Fruit fly (Drosophila melanogaster) whole organism, embryonic: Measurements from ENCODE around the gene nuf.

Experiments used
- Ada2b ChIP-seq: fragments of 200-800 bp; sonication (Bioruptor generic); IDR thresholded peaks from 2 replicates; pipeline ENCODE4 v1.3.6; 2022; ENCODE audit warnings: missing biosample characterization, missing genetic modification characterization
- Awh ChIP-seq: fragments of 200-800 bp; sonication (Bioruptor generic); IDR thresholded peaks from 2 replicates; pipeline ENCODE4, ENCODE4 v1.3.6; 2022; ENCODE audit warnings: missing biosample characterization, missing genetic modification characterization
- CG10321 ChIP-seq: fragments of 200-800 bp; sonication (Bioruptor generic); IDR thresholded peaks from 2 replicates; pipeline ENCODE4 v1.3.6; 2022; ENCODE audit warnings: missing biosample characterization, missing genetic modification characterization
- CG10654 ChIP-seq: fragments of 200-800 bp; sonication (Bioruptor generic); optimal IDR thresholded peaks from 2 replicates; lab custom pipeline; 2016; ENCODE audit warnings: missing biosample characterization, missing genetic modification characterization
- CG14050 ChIP-seq: fragments of 200-800 bp; sonication (Bioruptor generic); IDR thresholded peaks from 3 replicates; pipeline ENCODE4 v1.3.6; 2022; ENCODE audit warnings: missing biosample characterization, missing genetic modification characterization
- CG14441 ChIP-seq: fragments of 200-800 bp; sonication (Bioruptor generic); IDR thresholded peaks from 2 replicates; pipeline ENCODE4 v1.3.6; 2022; ENCODE audit warnings: missing biosample characterization, missing genetic modification characterization
- CG1529 ChIP-seq: fragments of 200-800 bp; sonication (Bioruptor generic); optimal IDR thresholded peaks from 3 replicates; lab custom pipeline; 2018; ENCODE audit warnings: missing biosample characterization, missing genetic modification characterization
- CG1602 ChIP-seq: fragments of 200-800 bp; sonication (Bioruptor generic); optimal IDR thresholded peaks from 3 replicates; lab custom pipeline; 2016; ENCODE audit warnings: missing biosample characterization, missing genetic modification characterization
- CG16815 ChIP-seq: fragments of 200-800 bp; sonication (Bioruptor generic); optimal IDR thresholded peaks from 3 replicates; lab custom pipeline; 2017; ENCODE audit warnings: missing biosample characterization, mild to moderate bottlenecking, missing genetic modification characterization
- CG17612 ChIP-seq: fragments of 200-800 bp; sonication (Bioruptor generic); IDR thresholded peaks from 2 replicates; pipeline ENCODE4 v1.3.6; 2022; ENCODE audit warnings: missing biosample characterization, missing genetic modification characterization
- CG6813 ChIP-seq: fragments of 200-800 bp; sonication (Bioruptor generic); optimal IDR thresholded peaks from 2 replicates; lab custom pipeline; 2017; ENCODE audit warnings: missing biosample characterization, missing genetic modification characterization, mild to moderate bottlenecking, moderate library complexity, missing genetic modification reagents
- CG8281 ChIP-seq: fragments of 200-800 bp; sonication (Bioruptor generic); optimal IDR thresholded peaks from 2 replicates; lab custom pipeline; 2018; ENCODE audit warnings: missing biosample characterization, mild to moderate bottlenecking, missing genetic modification characterization, moderate library complexity
- CG8944 ChIP-seq: fragments of 200-800 bp; sonication (Bioruptor generic); optimal IDR thresholded peaks from 3 replicates; lab custom pipeline; 2016; ENCODE audit warnings: missing biosample characterization, missing genetic modification characterization
- D ChIP-seq, 2 experiments: fragments of 200-800 bp in 1 of 2; fragments of >200 bp in 1 of 2; sonication (Bioruptor generic) in 1 of 2; optimal IDR thresholded peaks; 2 replicates in 1 of 2; 3 replicates in 1 of 2; lab custom pipeline; 2017; ENCODE audit warnings: mild to moderate bottlenecking in 1 of 2, missing biosample characterization in 1 of 2, missing genetic modification characterization in 1 of 2, missing genetic modification reagents in 1 of 2
- Dek ChIP-seq: fragments of 200-800 bp; sonication (Bioruptor generic); optimal IDR thresholded peaks from 3 replicates; lab custom pipeline; 2019; ENCODE audit warnings: missing biosample characterization, mild to moderate bottlenecking, missing genetic modification characterization, moderate library complexity
- HmgD ChIP-seq: fragments of 200-800 bp; sonication (Bioruptor generic); optimal IDR thresholded peaks from 3 replicates; lab custom pipeline; 2016; ENCODE audit warnings: missing biosample characterization, missing genetic modification characterization
- Hsf ChIP-seq: fragments of 200-800 bp; sonication (Bioruptor generic); optimal IDR thresholded peaks from 3 replicates; lab custom pipeline; 2016; ENCODE audit warnings: missing biosample characterization, missing genetic modification characterization
- Jarid2 ChIP-seq: fragments of 200-800 bp; sonication (Bioruptor generic); optimal IDR thresholded peaks from 3 replicates; lab custom pipeline; 2017; ENCODE audit warnings: mild to moderate bottlenecking, missing biosample characterization, missing genetic modification reagents, missing genetic modification characterization
- Kr ChIP-seq: fragments of 200-800 bp; sonication (Bioruptor generic); optimal IDR thresholded peaks from 2 replicates; lab custom pipeline; 2017; ENCODE audit warnings: missing biosample characterization, mild to moderate bottlenecking, missing genetic modification characterization
- MESR4 ChIP-seq: fragments of 200-800 bp; sonication (Bioruptor generic); optimal IDR thresholded peaks from 2 replicates; lab custom pipeline; 2018; ENCODE audit warnings: missing biosample characterization, mild to moderate bottlenecking, missing genetic modification characterization, moderate library complexity
- NC2α ChIP-seq: fragments of 200-800 bp; sonication (Bioruptor generic); optimal IDR thresholded peaks from 2 replicates; lab custom pipeline; 2016; ENCODE audit warnings: missing biosample characterization, missing genetic modification characterization
- Oli ChIP-seq: fragments of 200-800 bp; sonication (Bioruptor generic); optimal IDR thresholded peaks from 2 replicates; lab custom pipeline; 2018; ENCODE audit warnings: missing biosample characterization, mild to moderate bottlenecking, missing genetic modification characterization, moderate library complexity
- ase ChIP-seq: fragments of 200-800 bp; sonication (Bioruptor generic); IDR thresholded peaks from 3 replicates; pipeline ENCODE4 v1.3.6; 2022; ENCODE audit warnings: missing biosample characterization, missing genetic modification characterization
- btn ChIP-seq: fragments of 200-800 bp; sonication (Bioruptor generic); optimal IDR thresholded peaks from 2 replicates; lab custom pipeline; 2016; ENCODE audit warnings: missing biosample characterization, missing genetic modification characterization
- chm ChIP-seq: fragments of 200-800 bp; sonication (Bioruptor generic); IDR thresholded peaks from 2 replicates; pipeline ENCODE4 v1.3.6; 2022; ENCODE audit warnings: missing biosample characterization, missing genetic modification characterization
- corto ChIP-seq: fragments of 200-800 bp; sonication (Bioruptor generic); optimal IDR thresholded peaks from 2 replicates; lab custom pipeline; 2016; ENCODE audit warnings: missing biosample characterization, mild to moderate bottlenecking, missing genetic modification characterization, moderate library complexity
- cwo ChIP-seq: fragments of 200-800 bp; sonication (Bioruptor generic); optimal IDR thresholded peaks from 3 replicates; lab custom pipeline; 2017; ENCODE audit warnings: missing biosample characterization, missing genetic modification characterization, mild to moderate bottlenecking, moderate library complexity, missing genetic modification reagents
- danr ChIP-seq: fragments of 200-800 bp; sonication (Bioruptor generic); IDR thresholded peaks from 2 replicates; pipeline ENCODE4 v1.3.6; 2022; ENCODE audit warnings: missing biosample characterization, missing genetic modification characterization
- esg ChIP-seq: fragments of 200-800 bp; sonication (Bioruptor generic); conservative IDR thresholded peaks from 2 replicates; pipeline ENCODE4 v1.3.6; 2022; ENCODE audit warnings: missing biosample characterization, missing genetic modification characterization
- eyg ChIP-seq: fragments of 200-800 bp; sonication (Bioruptor generic); optimal IDR thresholded peaks from 3 replicates; lab custom pipeline; 2016; ENCODE audit warnings: missing biosample characterization, missing genetic modification characterization
- hbn ChIP-seq: fragments of 200-800 bp; sonication (Bioruptor generic); IDR thresholded peaks from 2 replicates; pipeline ENCODE4 v1.3.6; 2022; ENCODE audit warnings: missing biosample characterization, missing genetic modification characterization; ENCODE audit not compliant: partially characterized antibody
- hth ChIP-seq: fragments of >200 bp; optimal IDR thresholded peaks from 2 replicates; lab custom pipeline; 2017; ENCODE audit warnings: inconsistent platforms
- knrl ChIP-seq: fragments of 200-800 bp; sonication (Bioruptor generic); IDR thresholded peaks from 3 replicates; pipeline ENCODE4 v1.3.6; 2022; ENCODE audit warnings: missing biosample characterization, missing genetic modification characterization; ENCODE audit not compliant: partially characterized antibody
- mam ChIP-seq: fragments of 200-800 bp; sonication (Bioruptor generic); optimal IDR thresholded peaks from 3 replicates; lab custom pipeline; 2016; ENCODE audit warnings: missing biosample characterization, missing genetic modification characterization
- mirr ChIP-seq: fragments of 200-800 bp; sonication (Bioruptor generic); optimal IDR thresholded peaks from 3 replicates; lab custom pipeline; 2018; ENCODE audit warnings: missing biosample characterization, mild to moderate bottlenecking, missing genetic modification characterization
- nerfin-2 ChIP-seq: fragments of 200-800 bp; sonication (Bioruptor generic); IDR thresholded peaks from 2 replicates; pipeline ENCODE4 v1.3.6; 2022; ENCODE audit warnings: missing biosample characterization, missing genetic modification characterization; ENCODE audit not compliant: partially characterized antibody
- nmo ChIP-seq: fragments of 200-800 bp; sonication (Bioruptor generic); optimal IDR thresholded peaks from 2 replicates; lab custom pipeline; 2018; ENCODE audit warnings: missing biosample characterization, mild to moderate bottlenecking, missing genetic modification characterization, moderate library complexity
- pb ChIP-seq: fragments of 200-800 bp; sonication (Bioruptor generic); optimal IDR thresholded peaks from 3 replicates; lab custom pipeline; 2016; ENCODE audit warnings: missing biosample characterization, missing genetic modification characterization
- ranshi ChIP-seq: fragments of 200-800 bp; sonication (Bioruptor generic); IDR thresholded peaks from 2 replicates; pipeline ENCODE4 v1.3.6; 2022; ENCODE audit warnings: missing biosample characterization, missing genetic modification characterization
- sna ChIP-seq: fragments of 200-800 bp; sonication (Bioruptor generic); IDR thresholded peaks from 2 replicates; pipeline ENCODE4 v1.3.6; 2022; ENCODE audit warnings: missing biosample characterization, missing genetic modification characterization; ENCODE audit not compliant: partially characterized antibody
- ssp ChIP-seq: fragments of 200-800 bp; sonication (Bioruptor generic); IDR thresholded peaks from 2 replicates; pipeline ENCODE4 v1.3.6; 2022; ENCODE audit warnings: missing biosample characterization, missing genetic modification characterization
- stc ChIP-seq: fragments of 200-800 bp; sonication (Bioruptor generic); IDR thresholded peaks from 2 replicates; pipeline ENCODE4 v1.3.6; 2022; ENCODE audit warnings: missing biosample characterization, missing genetic modification characterization
- sug ChIP-seq: fragments of 200-800 bp; optimal IDR thresholded peaks from 2 replicates; lab custom pipeline; 2019; ENCODE audit warnings: missing biosample characterization, mild to moderate bottlenecking, missing genetic modification characterization, moderate library complexity
- trem ChIP-seq: fragments of 200-800 bp; optimal IDR thresholded peaks from 3 replicates; lab custom pipeline; 2019; ENCODE audit warnings: missing biosample characterization, mild to moderate bottlenecking, missing genetic modification characterization, moderate library complexity
- vvl ChIP-seq: fragments of 200-800 bp; sonication (Bioruptor generic); IDR thresholded peaks from 2 replicates; pipeline ENCODE4 v1.3.6; 2022; ENCODE audit warnings: missing biosample characterization, missing genetic modification characterization
- wdn ChIP-seq: fragments of 200-800 bp; sonication (Bioruptor generic); IDR thresholded peaks from 2 replicates; pipeline ENCODE4 v1.3.6; 2022; ENCODE audit warnings: missing biosample characterization, missing genetic modification characterization
- yki ChIP-seq: fragments of >200 bp; optimal IDR thresholded peaks from 3 replicates; lab custom pipeline; 2018
- zen ChIP-seq: fragments of 200-800 bp; sonication (Bioruptor generic); optimal IDR thresholded peaks from 3 replicates; lab custom pipeline; 2018; ENCODE audit warnings: missing biosample characterization, mild to moderate bottlenecking, missing genetic modification characterization, moderate library complexity

The nuf gene

dm6 chr3L:14272109-14273070 lies 81.7 kb downstream of the nuf start (continued):
- TF ChIP-seq Ada2b (GFP tag; lab: Robert Waterston, UW) (peak; percentile 46; the same call in 1 of the 2 replicates), NC2α (no peak), D (optimal IDR thresholded peaks at IDR 0.05; lab: Kevin White, UChicago) (no peak), D (GFP tag; optimal IDR thresholded peaks at IDR 0.05; lab: Kevin White, UChicago) (peak; percentile 95), mam (GFP tag; lab: Kevin White, UChicago) (no peak), CG14441 (peak; percentile 64), MESR4 (peak; percentile 4), CG14050 (peak; percentile 50; the same call in 2 of the 3 replicates), esg (GFP tag; lab: Robert Waterston, UW) (peak; percentile 75), ranshi (GFP tag; lab: Robert Waterston, UW) (peak; percentile 66; the same call in 1 of the 2 replicates), CG10321 (GFP tag; lab: Robert Waterston, UW) (no peak; the same call in 1 of the 2 replicates), sna (GFP tag; lab: Robert Waterston, UW) (no peak), vvl (GFP tag; lab: Robert Waterston, UW) (peak; percentile 68), CG1602 (peak; percentile 90), CG1529 (GFP tag; lab: Kevin White, UChicago) (peak; percentile 90), eyg (GFP tag; lab: Kevin White, UChicago) (no peak), wdn (GFP tag; lab: Robert Waterston, UW) (peak; percentile 53; the same call in 1 of the 2 replicates), knrl (no peak), CG6813 (GFP tag; lab: Kevin White, UChicago) (peak; percentile 76), CG10654 (GFP tag; lab: Kevin White, UChicago) (peak; percentile 66), CG8944 (GFP tag; lab: Kevin White, UChicago) (no peak), mirr (no peak), corto (GFP tag; lab: Kevin White, UChicago) (peak; percentile 81), CG17612 (GFP tag; lab: Robert Waterston, UW) (no peak), Jarid2 (GFP tag; lab: Kevin White, UChicago) (peak; percentile 10), cwo (GFP tag; lab: Kevin White, UChicago) (peak; percentile 71), yki (peak; percentile 23), Kr (peak; percentile 64), danr (GFP tag; lab: Robert Waterston, UW) (peak; percentile 70), nmo (GFP tag; lab: Kevin White, UChicago) (peak; percentile 70), pb (GFP tag; lab: Kevin White, UChicago) (no peak), HmgD (GFP tag; lab: Kevin White, UChicago) (no peak), ase (peak; percentile 67), hth (lab: Kevin White, UChicago) (no peak), CG8281 (tag; lab: Kevin White, UChicago) (peak; percentile 77), Awh (GFP tag; lab: Robert Waterston, UW) (peak; percentile 34; the same call in 1 of the 2 replicates), Oli (tag; lab: Kevin White, UChicago) (peak; percentile 96), CG16815 (GFP tag; lab: Kevin White, UChicago) (peak; percentile 88), nerfin-2 (GFP tag; lab: Robert Waterston, UW) (no peak), zen (tag; lab: Kevin White, UChicago) (peak; percentile 48), trem (tag; lab: Kevin White, UChicago) (peak; percentile 20), sug (tag; lab: Kevin White, UChicago) (peak; percentile 76), hbn (GFP tag; lab: Robert Waterston, UW) (peak; percentile 41; the same call in 1 of the 2 replicates), Dek (tag; lab: Kevin White, UChicago) (peak; percentile 84), ssp (GFP tag; lab: Robert Waterston, UW) (no peak; the same call in 1 of the 2 replicates), stc (GFP tag; lab: Robert Waterston, UW) (peak; percentile 57), btn (GFP tag; lab: Kevin White, UChicago) (no peak), chm (GFP tag; lab: Robert Waterston, UW) (peak; percentile 53; the same call in 1 of the 2 replicates), Hsf (GFP tag; lab: Kevin White, UChicago) (peak; percentile 55)
